Worm (Caenorhabditis elegans) whole organism, L4/young adult: ENCODE measurements around the gene grl-28.

Source experiments
- W03F9.2 ChIP-seq: fragments of 150-350 bp; optimal IDR thresholded peaks from 2 replicates; lab custom pipeline; 2014; ENCODE audit warnings: missing biosample characterization, missing genetic modification characterization
- dao-5 ChIP-seq: sonication (generic microtip); optimal IDR thresholded peaks from 2 replicates; lab custom pipeline; 2016; ENCODE audit warnings: missing genotype, missing genetic modification characterization, moderate library complexity, missing compliant biosample characterization
- him-1 ChIP-seq: sonication (generic microtip); optimal IDR thresholded peaks from 2 replicates; lab custom pipeline; 2016; ENCODE audit warnings: missing genotype, missing genetic modification reagents, missing genetic modification characterization, missing compliant biosample characterization

ce11 chrV:3543344-3543743 is 8.3 kb downstream of the grl-28 start, which contains the start of gene nhr-222:
- TF ChIP-seq W03F9.2 (tag; lab: Kevin White, UChicago) (no peak), him-1 (tag; lab: Kevin White, UChicago) (no peak), dao-5 (tag; lab: Kevin White, UChicago) (no peak)
